Worm (Caenorhabditis elegans) whole organism, L3 larva: Measurements from ENCODE around the gene hum-5.
A peak's percentile ranks its signal among the peaks of the same experiment; 100 is the strongest.

Experiments used
- R02D3.7 ChIP-seq: fragments of 150-350 bp; optimal IDR thresholded peaks from 2 replicates; lab custom pipeline; 2014; ENCODE audit warnings: missing biosample characterization, missing genetic modification characterization
- ZK546.5 ChIP-seq: sonication (generic microtip); optimal IDR thresholded peaks from 2 replicates; lab custom pipeline; 2017; ENCODE audit warnings: missing biosample characterization, missing genetic modification characterization
- aly-2 ChIP-seq: fragments of 150-350 bp; optimal IDR thresholded peaks from 2 replicates; lab custom pipeline; 2014; ENCODE audit warnings: missing biosample characterization, missing genetic modification characterization
- ama-1 ChIP-seq: fragments of 150-350 bp; optimal IDR thresholded peaks from 2 replicates; lab custom pipeline; 2018
- ceh-16 ChIP-seq: sonication (generic microtip); optimal IDR thresholded peaks from 2 replicates; lab custom pipeline; 2017; ENCODE audit warnings: missing biosample characterization, missing genetic modification characterization
- ceh-28 ChIP-seq: fragments of 150-350 bp; optimal IDR thresholded peaks from 2 replicates; lab custom pipeline; 2014; ENCODE audit warnings: missing biosample characterization, missing genetic modification reagents, missing genetic modification characterization
- ceh-82 ChIP-seq: fragments of 150-350 bp; optimal IDR thresholded peaks from 2 replicates; lab custom pipeline; 2014; ENCODE audit warnings: missing biosample characterization, missing genetic modification characterization
- ceh-9 ChIP-seq: sonication (generic microtip); optimal IDR thresholded peaks from 2 replicates; lab custom pipeline; 2018; ENCODE audit warnings: missing biosample characterization, missing genetic modification characterization
- daf-12 ChIP-seq: fragments of 150-350 bp; optimal IDR thresholded peaks from 2 replicates; lab custom pipeline; 2014; ENCODE audit warnings: missing biosample characterization, missing genetic modification reagents, missing genetic modification characterization
- egl-5 ChIP-seq: fragments of 150-350 bp; optimal IDR thresholded peaks from 2 replicates; lab custom pipeline; 2017; ENCODE audit warnings: missing biosample characterization, missing genetic modification reagents, missing genetic modification characterization, inconsistent platforms
- elt-1 ChIP-seq: fragments of 150-350 bp; optimal IDR thresholded peaks from 2 replicates; lab custom pipeline; 2014; ENCODE audit warnings: missing biosample characterization, missing genetic modification characterization
- elt-2 ChIP-seq: sonication (generic microtip); optimal IDR thresholded peaks from 2 replicates; lab custom pipeline; 2016; ENCODE audit warnings: missing genetic modification reagents, mild to moderate bottlenecking, missing genetic modification characterization, missing compliant biosample characterization
- fkh-10 ChIP-seq: sonication (generic microtip); optimal IDR thresholded peaks from 2 replicates; lab custom pipeline; 2017; ENCODE audit warnings: missing biosample characterization, missing genetic modification reagents, missing genetic modification characterization
- fkh-2 ChIP-seq: fragments of 150-350 bp; optimal IDR thresholded peaks from 2 replicates; lab custom pipeline; 2014; ENCODE audit warnings: missing biosample characterization, missing genetic modification reagents, missing genetic modification characterization
- fos-1 ChIP-seq: fragments of 150-350 bp; optimal IDR thresholded peaks from 2 replicates; lab custom pipeline; 2014; ENCODE audit warnings: missing biosample characterization, missing genetic modification characterization
- hmg-11 ChIP-seq: sonication (generic microtip); optimal IDR thresholded peaks from 2 replicates; lab custom pipeline; 2016; ENCODE audit warnings: missing genetic modification characterization, missing compliant biosample characterization
- lin-15B ChIP-seq: fragments of 150-350 bp; optimal IDR thresholded peaks from 2 replicates; lab custom pipeline; 2014; ENCODE audit warnings: missing biosample characterization, missing genetic modification characterization
- lin-39 ChIP-seq: fragments of 150-350 bp; optimal IDR thresholded peaks from 2 replicates; lab custom pipeline; 2018; ENCODE audit warnings: missing biosample characterization, missing genetic modification reagents, missing genetic modification characterization
- lsy-12 ChIP-seq: sonication (generic microtip); optimal IDR thresholded peaks from 2 replicates; lab custom pipeline; 2016; ENCODE audit warnings: mild to moderate bottlenecking, missing genetic modification characterization, missing compliant biosample characterization
- mdl-1 ChIP-seq: fragments of 150-350 bp; optimal IDR thresholded peaks from 2 replicates; lab custom pipeline; 2014; ENCODE audit warnings: missing biosample characterization, missing genetic modification characterization
- mml-1 ChIP-seq: fragments of 150-350 bp; sonication (generic microtip); optimal IDR thresholded peaks from 3 replicates; lab custom pipeline; 2014; ENCODE audit warnings: missing biosample characterization, missing genetic modification characterization
- nfya-1 ChIP-seq: sonication (generic microtip); optimal IDR thresholded peaks from 2 replicates; lab custom pipeline; 2017; ENCODE audit warnings: missing genetic modification characterization, mild to moderate bottlenecking, missing compliant biosample characterization, antibody characterized with exemption, moderate library complexity; ENCODE audit not compliant: insufficient read depth
- nhr-11 ChIP-seq: fragments of 150-350 bp; optimal IDR thresholded peaks from 2 replicates; lab custom pipeline; 2014; ENCODE audit warnings: missing biosample characterization, missing genetic modification characterization
- nhr-12 ChIP-seq: fragments of 150-350 bp; optimal IDR thresholded peaks from 2 replicates; lab custom pipeline; 2014; ENCODE audit warnings: missing biosample characterization, missing genetic modification characterization
- nhr-23 ChIP-seq: fragments of 150-350 bp; optimal IDR thresholded peaks from 2 replicates; lab custom pipeline; 2014; ENCODE audit warnings: missing biosample characterization, missing genetic modification reagents, missing genetic modification characterization
- nhr-25 ChIP-seq: sonication (generic microtip); optimal IDR thresholded peaks from 2 replicates; lab custom pipeline; 2017; ENCODE audit warnings: missing biosample characterization, missing genetic modification characterization
- pha-4 ChIP-seq: fragments of 150-350 bp; optimal IDR thresholded peaks from 2 replicates; lab custom pipeline; 2014; ENCODE audit warnings: missing biosample characterization, missing genetic modification reagents, missing genetic modification characterization
- pqm-1 ChIP-seq: fragments of 150-350 bp; optimal IDR thresholded peaks from 2 replicates; lab custom pipeline; 2017; ENCODE audit warnings: missing biosample characterization, missing genetic modification characterization, inconsistent platforms
- sea-2 ChIP-seq: fragments of 150-350 bp; sonication (generic microtip); optimal IDR thresholded peaks from 4 replicates; lab custom pipeline; 2014; ENCODE audit warnings: missing biosample characterization, missing genetic modification reagents, missing genetic modification characterization
- skn-1 ChIP-seq: fragments of 150-350 bp; optimal IDR thresholded peaks from 2 replicates; lab custom pipeline; 2014; ENCODE audit warnings: missing biosample characterization, missing genetic modification characterization
- snpc-4 ChIP-seq: fragments of 150-350 bp; optimal IDR thresholded peaks from 2 replicates; lab custom pipeline; 2014; ENCODE audit warnings: missing biosample characterization, missing genetic modification characterization
- tbx-2 ChIP-seq: sonication (generic microtip); optimal IDR thresholded peaks from 2 replicates; lab custom pipeline; 2016; ENCODE audit warnings: mild to moderate bottlenecking, missing genetic modification characterization, missing compliant biosample characterization
- unc-39 ChIP-seq: sonication (generic microtip); optimal IDR thresholded peaks from 4 replicates; lab custom pipeline; 2017; ENCODE audit warnings: missing biosample characterization, missing genetic modification characterization
- unc-62 ChIP-seq: fragments of 150-350 bp; sonication (generic microtip); optimal IDR thresholded peaks from 4 replicates; lab custom pipeline; 2014; ENCODE audit warnings: missing biosample characterization, missing genetic modification reagents, missing genetic modification characterization
- zag-1 ChIP-seq: fragments of 150-350 bp; optimal IDR thresholded peaks from 2 replicates; lab custom pipeline; 2014; ENCODE audit warnings: missing biosample characterization, missing genetic modification characterization
- ztf-11 ChIP-seq: fragments of 150-350 bp; optimal IDR thresholded peaks from 2 replicates; lab custom pipeline; 2014; ENCODE audit warnings: missing biosample characterization, missing genetic modification characterization

The hum-5 gene

DNA sequence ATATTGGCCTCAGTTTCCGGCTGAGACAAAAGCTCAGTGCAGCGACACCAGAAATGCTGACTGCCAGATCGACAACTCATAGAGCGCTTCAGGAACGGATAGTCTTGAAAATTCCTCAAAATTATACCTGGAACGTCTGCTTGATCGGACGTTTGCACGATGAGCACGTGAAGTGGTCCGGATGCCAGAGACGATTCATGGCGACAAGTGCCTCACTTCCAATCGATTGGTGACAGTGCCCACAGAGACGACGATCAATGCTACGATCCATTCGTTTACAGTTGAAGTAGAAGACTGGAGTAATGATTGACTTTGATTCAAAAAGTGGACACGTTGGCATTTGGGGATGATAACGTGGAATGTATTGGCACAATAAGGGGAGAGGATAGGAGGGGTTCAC lies 50.3 kb downstream of the hum-5 start, which contains the start of gene Y1A5A.1:
Gene Y1A5A.1, minus strand, starts transcription at position 294 of the 400 bp plus-strand sequence.
- TF ChIP-seq ama-1 (lab: Kevin White, UChicago) = no peak
- TF ChIP-seq ceh-28 = no peak

- TF ChIP-seq nfya-1 (tag; lab: Kevin White, UChicago) = peak; percentile 24
- no peak for TF ChIP-seq ztf-11 (tag; lab: Kevin White, UChicago)
- TF ChIP-seq lin-39 (tag; lab: Kevin White, UChicago) = peak; percentile 1
- peak; percentile 14 for TF ChIP-seq snpc-4 (tag; lab: Kevin White, UChicago)
- peak; percentile 60 for TF ChIP-seq egl-5 (tag; lab: Kevin White, UChicago)
- TF ChIP-seq fkh-10 (GFP tag; lab: Kevin White, UChicago) = no peak
- TF ChIP-seq fos-1 (tag; lab: Kevin White, UChicago) = no peak
- no peak for TF ChIP-seq ZK546.5
- TF ChIP-seq unc-39 (tag; lab: Kevin White, UChicago) = no peak
- TF ChIP-seq elt-2 (tag; lab: Kevin White, UChicago) = no peak
- peak; percentile 10 for TF ChIP-seq lsy-12
- TF ChIP-seq ama-1 (lab: Kevin White, UChicago) = no peak
- TF ChIP-seq hmg-11 (tag; lab: Kevin White, UChicago) = peak; percentile 36
- TF ChIP-seq ceh-16 = no peak
- TF ChIP-seq pha-4 (tag; lab: Kevin White, UChicago) = peak; percentile 88
- no peak for TF ChIP-seq fkh-2 (tag; lab: Kevin White, UChicago)
Measured at ce11 chrIII:3984049-3984484, 52.6 kb downstream of the hum-5 start.

- peak; percentile 79 for TF ChIP-seq pha-4 (tag; lab: Kevin White, UChicago)
- TF ChIP-seq lsy-12 = peak; percentile 38
- TF ChIP-seq pqm-1 = peak; percentile 26
- peak; percentile 16 for TF ChIP-seq skn-1 (tag; lab: Kevin White, UChicago)
- TF ChIP-seq ceh-28 = peak; percentile 17
- TF ChIP-seq nhr-25 = peak; percentile 14
- TF ChIP-seq fkh-10 (GFP tag; lab: Kevin White, UChicago) = no peak
- no peak for TF ChIP-seq mml-1 (tag; lab: Kevin White, UChicago)
- no peak for TF ChIP-seq nhr-11 (tag; lab: Kevin White, UChicago)
- no peak for TF ChIP-seq aly-2 (tag; lab: Kevin White, UChicago)
- peak; percentile 72 for TF ChIP-seq snpc-4 (tag; lab: Kevin White, UChicago)
- TF ChIP-seq daf-12 (tag; lab: Kevin White, UChicago) = no peak
- peak; percentile 41 for TF ChIP-seq unc-62
- TF ChIP-seq lin-15B = peak; percentile 27
- no peak for TF ChIP-seq sea-2
- no peak for TF ChIP-seq nhr-12
- TF ChIP-seq fos-1 (tag; lab: Kevin White, UChicago) = no peak
- TF ChIP-seq hmg-11 (tag; lab: Kevin White, UChicago) = peak; percentile 93
- peak; percentile 74 for TF ChIP-seq elt-2 (tag; lab: Kevin White, UChicago)
- TF ChIP-seq fkh-2 (tag; lab: Kevin White, UChicago) = no peak
- TF ChIP-seq ztf-11 (tag; lab: Kevin White, UChicago) = no peak
- TF ChIP-seq ceh-9 (tag; lab: Kevin White, UChicago) = no peak
- TF ChIP-seq nhr-23 = peak; percentile 29
- TF ChIP-seq ceh-16 = no peak
- peak; percentile 60 for TF ChIP-seq lin-39 (tag; lab: Kevin White, UChicago)
- peak; percentile 48 for TF ChIP-seq mdl-1 (tag; lab: Kevin White, UChicago)
- no peak for TF ChIP-seq elt-1 (tag; lab: Kevin White, UChicago)
- no peak for TF ChIP-seq ZK546.5
- no peak for TF ChIP-seq tbx-2 (tag; lab: Kevin White, UChicago)
- TF ChIP-seq R02D3.7 (tag; lab: Kevin White, UChicago) = no peak
- TF ChIP-seq nfya-1 (tag; lab: Kevin White, UChicago) = peak; percentile 81
- no peak for TF ChIP-seq ceh-82 (tag; lab: Kevin White, UChicago)
- TF ChIP-seq zag-1 = no peak
- peak; percentile 85 for TF ChIP-seq egl-5 (tag; lab: Kevin White, UChicago)
Measured at ce11 chrIII:3979980-3980631, 56.5 kb downstream of the hum-5 start.
